Fruit fly (Drosophila melanogaster): ENCODE results near the gene CG15533.

Gene CG15533

DNA sequence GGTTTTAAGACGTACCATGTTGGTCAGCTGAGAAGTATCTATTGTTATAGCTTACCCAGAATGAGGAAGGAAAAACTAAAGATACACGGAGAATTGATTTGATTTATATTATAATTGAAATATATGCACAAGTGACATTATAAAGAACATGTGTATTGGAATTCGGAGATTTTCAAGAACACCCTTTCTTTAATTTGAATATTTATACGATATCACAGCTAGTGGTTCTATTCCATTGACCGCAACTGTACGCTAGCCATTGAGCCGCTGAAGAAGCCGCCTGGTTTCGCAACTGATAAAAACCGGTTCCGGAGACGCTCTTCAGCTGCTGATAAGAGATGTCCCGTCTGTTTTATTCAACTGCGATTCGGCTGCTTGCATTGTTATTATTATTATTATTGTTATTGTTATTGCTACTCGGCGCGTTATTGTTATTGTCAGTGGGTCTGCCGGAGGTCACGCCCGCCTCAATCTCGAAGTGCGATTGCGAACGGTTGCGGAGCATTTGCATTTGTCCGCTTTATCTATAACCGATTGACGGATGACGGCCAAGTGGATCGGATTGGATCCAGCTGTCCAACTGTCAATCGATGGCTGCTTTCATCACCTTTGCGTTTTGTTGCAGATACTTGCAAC, 33.1 kb downstream of the CG15533 start (continued):
- TF ChIP-seq vri (GFP tag; optimal IDR thresholded peaks at IDR 0.05) (peak; percentile 7), topi (GFP tag; optimal IDR thresholded peaks at IDR 0.05) (peak; percentile 55), Ets21C (GFP tag; optimal IDR thresholded peaks at IDR 0.05) (no peak), esn (GFP tag; optimal IDR thresholded peaks at IDR 0.05) (peak; percentile 59), CG8319 (GFP tag; optimal IDR thresholded peaks at IDR 0.05) (peak; percentile 45), CG8632 (GFP tag; optimal IDR thresholded peaks at IDR 0.05) (peak; percentile 64), Smox (GFP tag; optimal IDR thresholded peaks at IDR 0.05) (no peak), CG11902 (GFP tag; optimal IDR thresholded peaks at IDR 0.05) (peak; percentile 24), acj6 (GFP tag; optimal IDR thresholded peaks at IDR 0.05) (peak; percentile 60)

DNA sequence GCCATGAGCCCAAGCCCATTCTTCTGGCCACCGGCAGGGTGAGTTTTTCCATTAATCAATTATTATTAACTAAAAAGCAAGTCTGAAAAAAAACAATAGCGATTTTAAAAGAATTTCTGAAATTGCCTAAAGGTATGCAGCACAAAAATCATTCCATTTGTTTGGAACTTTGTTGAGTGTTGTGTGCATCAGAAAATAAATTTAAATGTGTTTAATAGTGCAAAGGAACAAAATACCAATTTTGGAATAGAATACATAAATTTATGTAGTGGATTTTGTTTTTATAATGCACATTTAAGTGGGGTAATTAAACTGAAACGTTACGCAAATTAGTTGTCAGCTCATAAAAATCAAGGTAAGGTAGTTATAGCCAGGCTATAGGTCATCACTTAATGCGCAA, 35.6 kb downstream of the CG15533 start:
- TF ChIP-seq ss (GFP tag; optimal IDR thresholded peaks at IDR 0.05) (no peak), CG11762 (GFP tag; optimal IDR thresholded peaks at IDR 0.05; ENCODE audit: insufficient read depth) (no peak), eg (GFP tag; IDR thresholded peaks at IDR 0.05) (no peak), Sox14 (GFP tag; optimal IDR thresholded peaks at IDR 0.05) (no peak)

DNA sequence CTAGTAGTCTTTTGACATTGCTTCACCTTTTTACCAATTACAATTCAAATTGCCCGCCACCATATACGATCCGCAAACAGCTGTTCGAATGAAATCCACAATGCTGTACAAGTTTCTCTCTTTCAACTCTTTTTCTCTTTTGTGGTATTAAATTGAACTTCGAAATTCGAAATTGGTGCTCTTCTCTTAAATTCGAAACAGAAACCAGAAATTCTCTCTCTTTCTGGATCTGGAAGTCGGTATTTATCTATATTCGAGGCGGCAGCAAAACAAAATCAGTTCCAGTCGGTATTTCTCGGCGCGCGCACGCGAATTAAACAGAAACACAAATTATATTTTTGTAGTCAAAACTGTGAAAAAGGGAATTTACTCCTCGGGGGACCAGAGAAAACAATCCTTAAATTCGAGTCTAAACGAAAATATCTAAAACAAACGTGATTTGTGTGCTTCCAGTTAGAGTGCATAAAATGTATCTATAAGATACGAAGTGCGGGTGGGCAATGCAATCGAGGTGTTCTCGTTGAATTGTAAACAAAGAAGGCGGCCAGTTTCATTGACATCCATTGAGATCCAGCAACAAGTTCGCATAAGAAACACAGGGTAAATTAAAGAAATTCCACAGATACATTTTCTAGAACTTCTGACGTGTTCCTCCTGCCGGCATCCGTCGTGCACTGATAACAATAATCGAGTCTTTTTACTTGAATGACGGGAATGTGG, 37.3 kb downstream of the CG15533 start, which contains the start of gene PH4alphaEFB:
Gene PH4alphaEFB (plus strand): TSS at position 276 of the 720 bp plus-strand sequence.
- peak; percentile 11; the same call in 1 of the 3 replicates for TF ChIP-seq CG6163 (GFP tag; IDR thresholded peaks at IDR 0.05)
- no peak for TF ChIP-seq CG3919 (GFP tag; optimal IDR thresholded peaks at IDR 0.05)
- TF ChIP-seq topi (GFP tag; optimal IDR thresholded peaks at IDR 0.05): no peak
- TF ChIP-seq ss (GFP tag; optimal IDR thresholded peaks at IDR 0.05): peak; percentile 30 to 49
- peak; percentile 11 for TF ChIP-seq CG6854 (GFP tag; optimal IDR thresholded peaks at IDR 0.05)
- no peak for TF ChIP-seq CG11294 (GFP tag; IDR thresholded peaks at IDR 0.05)
- peak; percentile 49 for TF ChIP-seq fkh (GFP tag; optimal IDR thresholded peaks at IDR 0.05)
- TF ChIP-seq Eip78C (GFP tag): peak; percentile 62
- peak; percentile 41 for TF ChIP-seq CG9139 (GFP tag; optimal IDR thresholded peaks at IDR 0.05)
- peak; percentile 15 for TF ChIP-seq fd85E (GFP tag; optimal IDR thresholded peaks at IDR 0.05)
- peak; percentile 62 for TF ChIP-seq dsx (GFP tag; optimal IDR thresholded peaks at IDR 0.05; ENCODE audit: poor library complexity, severe bottlenecking)
- no peak for TF ChIP-seq Met (GFP tag; optimal IDR thresholded peaks at IDR 0.05)
- no peak for TF ChIP-seq CG10631 (GFP tag; optimal IDR thresholded peaks at IDR 0.05)
- no peak for TF ChIP-seq fd59A (GFP tag; optimal IDR thresholded peaks at IDR 0.05)
- no peak for TF ChIP-seq CG1621 (tag; optimal IDR thresholded peaks at IDR 0.05)
- TF ChIP-seq Sox14 (GFP tag; optimal IDR thresholded peaks at IDR 0.05): peak; percentile 37

DNA sequence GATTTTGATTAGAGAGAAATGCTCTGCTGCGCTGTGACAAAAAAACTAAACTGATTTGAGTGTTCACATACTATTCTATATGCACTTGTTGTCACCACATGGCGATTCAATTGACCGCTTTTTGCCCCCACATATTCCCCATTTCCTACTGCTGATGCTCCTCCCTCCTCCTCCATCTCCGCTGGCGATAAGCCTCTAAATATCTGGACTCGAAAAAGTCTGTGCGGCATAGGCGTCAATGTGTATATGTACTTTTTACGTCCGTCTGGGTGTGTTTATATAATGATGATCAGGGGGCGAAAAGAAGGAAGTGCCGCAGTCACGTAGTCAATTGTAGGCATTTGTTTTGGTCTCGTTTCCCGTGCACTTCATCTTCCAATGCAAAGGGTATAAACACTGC, 37.9 kb downstream of the CG15533 start:
- TF ChIP-seq dsx (GFP tag; optimal IDR thresholded peaks at IDR 0.05; ENCODE audit: poor library complexity, severe bottlenecking) (no peak), CG6276 (GFP tag; optimal IDR thresholded peaks at IDR 0.05) (peak; percentile 17), CG6163 (GFP tag; IDR thresholded peaks at IDR 0.05) (0 out of 3 replicates have a peak, but pooled peaks have one; percentile 36), topi (GFP tag; optimal IDR thresholded peaks at IDR 0.05) (no peak), Eip78C (GFP tag) (peak; percentile 59), vri (GFP tag; optimal IDR thresholded peaks at IDR 0.05) (peak; percentile 13), CG1621 (tag; optimal IDR thresholded peaks at IDR 0.05) (peak; percentile 7), CG4318 (GFP tag; optimal IDR thresholded peaks at IDR 0.05) (no peak), svp (GFP tag) (peak; percentile 83)

DNA sequence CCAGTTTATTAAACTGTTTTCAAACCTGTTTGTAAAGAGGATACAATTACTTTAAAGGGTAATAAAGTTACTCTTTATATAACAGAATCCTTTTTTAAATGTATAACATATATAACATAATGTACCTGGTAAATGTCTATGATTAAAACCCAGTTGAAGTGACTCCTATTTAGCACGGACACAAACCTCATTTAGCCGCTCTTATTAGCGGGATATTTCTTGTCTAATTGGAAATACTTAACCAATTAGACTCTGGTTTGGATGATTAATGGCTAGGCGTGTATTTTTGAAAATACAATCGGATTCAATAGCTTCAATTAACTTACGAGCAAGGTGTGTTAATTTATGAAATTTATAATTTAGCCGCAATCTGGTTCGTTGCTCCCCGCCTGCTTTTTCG, 38.4 kb downstream of the CG15533 start:
- TF ChIP-seq eg (GFP tag; IDR thresholded peaks at IDR 0.05) (no peak), CG34406 (GFP tag; optimal IDR thresholded peaks at IDR 0.05) (no peak), CG11294 (GFP tag; IDR thresholded peaks at IDR 0.05) (no peak), CG3919 (GFP tag; optimal IDR thresholded peaks at IDR 0.05) (no peak), Hr38 (GFP tag; optimal IDR thresholded peaks at IDR 0.05) (no peak), svp (GFP tag) (peak; percentile 20), OdsH (GFP tag; optimal IDR thresholded peaks at IDR 0.05) (no peak), Sox14 (GFP tag; optimal IDR thresholded peaks at IDR 0.05) (no peak)

All from whole organism, prepupa.